Worm (Caenorhabditis elegans) whole organism, L2 larva: ENCODE results near the gene cyp-34A7.

Experiments used
- C34F6.9 ChIP-seq: fragments of 150-350 bp; optimal IDR thresholded peaks from 2 replicates; lab custom pipeline; 2014; ENCODE audit warnings: missing biosample characterization, missing genetic modification characterization
- R02D3.7 ChIP-seq: fragments of 150-350 bp; optimal IDR thresholded peaks from 2 replicates; lab custom pipeline; 2014; ENCODE audit warnings: missing biosample characterization, missing genetic modification characterization
- alr-1 ChIP-seq: fragments of 150-350 bp; optimal IDR thresholded peaks from 2 replicates; lab custom pipeline; 2014; ENCODE audit warnings: missing biosample characterization, missing genetic modification characterization
- ama-1 ChIP-seq: fragments of 150-350 bp; optimal IDR thresholded peaks from 2 replicates; lab custom pipeline; 2018; ENCODE audit warnings: inconsistent platforms
- blmp-1 ChIP-seq: sonication (generic microtip); optimal IDR thresholded peaks from 2 replicates; lab custom pipeline; 2017; ENCODE audit warnings: missing genetic modification characterization, mild to moderate bottlenecking, missing compliant biosample characterization, antibody characterized with exemption, moderate library complexity; ENCODE audit not compliant: insufficient read depth
- ceh-82 ChIP-seq: fragments of 150-350 bp; optimal IDR thresholded peaks from 2 replicates; lab custom pipeline; 2014; ENCODE audit warnings: missing biosample characterization, missing genetic modification characterization
- crh-2 ChIP-seq: sonication (generic microtip); optimal IDR thresholded peaks from 2 replicates; lab custom pipeline; 2017; ENCODE audit warnings: missing biosample characterization, missing genetic modification characterization
- egl-27 ChIP-seq: sonication (generic microtip); optimal IDR thresholded peaks from 3 replicates; lab custom pipeline; 2017; ENCODE audit warnings: missing biosample characterization, missing genetic modification reagents, missing genetic modification characterization
- elt-1 ChIP-seq: fragments of 150-350 bp; optimal IDR thresholded peaks from 2 replicates; lab custom pipeline; 2014; ENCODE audit warnings: missing biosample characterization, missing genetic modification characterization
- elt-3 ChIP-seq: sonication (generic microtip); optimal IDR thresholded peaks from 2 replicates; lab custom pipeline; 2017; ENCODE audit warnings: missing biosample characterization, missing genetic modification characterization
- fos-1 ChIP-seq: fragments of 150-350 bp; optimal IDR thresholded peaks from 2 replicates; lab custom pipeline; 2014; ENCODE audit warnings: missing biosample characterization, missing genetic modification characterization
- gmeb-1 ChIP-seq: fragments of 150-350 bp; optimal IDR thresholded peaks from 2 replicates; lab custom pipeline; 2014; ENCODE audit warnings: missing biosample characterization, missing genetic modification characterization
- lin-13 ChIP-seq: fragments of 150-350 bp; optimal IDR thresholded peaks from 2 replicates; lab custom pipeline; 2014; ENCODE audit warnings: missing biosample characterization, missing genetic modification reagents, missing genetic modification characterization
- lin-39 ChIP-seq: fragments of 150-350 bp; optimal IDR thresholded peaks from 2 replicates; lab custom pipeline; 2014; ENCODE audit warnings: missing biosample characterization, missing genetic modification reagents, missing genetic modification characterization
- lsy-2 ChIP-seq, 2 experiments: fragments of 150-350 bp in 1 of 2; sonication (generic microtip) in 1 of 2; optimal IDR thresholded peaks; 2 replicates each; lab custom pipeline; 2014 to 2017; ENCODE audit warnings: missing biosample characterization in 2 of 2, missing genetic modification characterization in 2 of 2
- mab-5 ChIP-seq: fragments of 150-350 bp; optimal IDR thresholded peaks from 2 replicates; lab custom pipeline; 2014; ENCODE audit warnings: missing biosample characterization, missing genetic modification characterization
- mbf-1 ChIP-seq: sonication (generic microtip); optimal IDR thresholded peaks from 2 replicates; lab custom pipeline; 2017; ENCODE audit warnings: missing biosample characterization, missing genetic modification characterization
- mdl-1 ChIP-seq, 2 experiments: fragments of 150-350 bp in 1 of 2; sonication (generic microtip) in 1 of 2; optimal IDR thresholded peaks; 2 replicates each; lab custom pipeline; 2017; ENCODE audit warnings: missing biosample characterization in 2 of 2, missing genetic modification characterization in 2 of 2
- nhr-10 ChIP-seq: sonication (generic microtip); optimal IDR thresholded peaks from 2 replicates; lab custom pipeline; 2017; ENCODE audit warnings: missing biosample characterization, missing genetic modification characterization
- nhr-11 ChIP-seq: fragments of 150-350 bp; optimal IDR thresholded peaks from 2 replicates; lab custom pipeline; 2014; ENCODE audit warnings: missing biosample characterization, missing genetic modification characterization
- nhr-12 ChIP-seq: fragments of 150-350 bp; optimal IDR thresholded peaks from 2 replicates; lab custom pipeline; 2014; ENCODE audit warnings: missing biosample characterization, missing genetic modification characterization
- nhr-23 ChIP-seq: fragments of 150-350 bp; optimal IDR thresholded peaks from 2 replicates; lab custom pipeline; 2014; ENCODE audit warnings: missing biosample characterization, missing genetic modification reagents, missing genetic modification characterization
- nhr-6 ChIP-seq: fragments of 150-350 bp; optimal IDR thresholded peaks from 2 replicates; lab custom pipeline; 2014; ENCODE audit warnings: missing biosample characterization, missing genetic modification characterization
- peb-1 ChIP-seq: fragments of 150-350 bp; optimal IDR thresholded peaks from 2 replicates; lab custom pipeline; 2014; ENCODE audit warnings: missing biosample characterization, missing genetic modification characterization
- sem-4 ChIP-seq: fragments of 150-350 bp; optimal IDR thresholded peaks from 2 replicates; lab custom pipeline; 2014; ENCODE audit warnings: missing biosample characterization, missing genetic modification reagents, missing genetic modification characterization
- sma-3 ChIP-seq: sonication (generic microtip); optimal IDR thresholded peaks from 2 replicates; lab custom pipeline; 2016; ENCODE audit warnings: missing genetic modification reagents, missing genetic modification characterization, missing compliant biosample characterization
- unc-62 ChIP-seq: fragments of 150-350 bp; optimal IDR thresholded peaks from 2 replicates; lab custom pipeline; 2014; ENCODE audit warnings: missing biosample characterization, missing genetic modification reagents, missing genetic modification characterization
- zag-1 ChIP-seq: fragments of 150-350 bp; optimal IDR thresholded peaks from 2 replicates; lab custom pipeline; 2014; ENCODE audit warnings: missing biosample characterization, missing genetic modification characterization
- ztf-1 ChIP-seq: fragments of 200-800 bp; sonication (Bioruptor generic); conservative IDR thresholded peaks from 2 replicates; pipeline ENCODE4 v1.3.6; 2022; ENCODE audit warnings: missing genetic modification characterization, missing compliant biosample characterization
- ztf-11 ChIP-seq: sonication (generic microtip); optimal IDR thresholded peaks from 2 replicates; lab custom pipeline; 2017; ENCODE audit warnings: missing biosample characterization, missing genetic modification characterization
- ztf-4 ChIP-seq: fragments of 150-350 bp; optimal IDR thresholded peaks from 2 replicates; lab custom pipeline; 2014; ENCODE audit warnings: missing biosample characterization, missing genetic modification characterization

Gene cyp-34A7

ce11 chrV:3945053-3945452 is 18.6 kb downstream of the cyp-34A7 start, which contains the start of gene cyp-35B3:
Gene cyp-35B3 (plus strand): TSS chrV:3945353.
- no peak for TF ChIP-seq mbf-1 (tag; lab: Kevin White, UChicago)

ce11 chrV:3943364-3943763 is 20.3 kb downstream of the cyp-34A7 start:
- TF ChIP-seq R02D3.7 (tag; lab: Kevin White, UChicago): no peak
- no peak for TF ChIP-seq lin-39 (tag; lab: Kevin White, UChicago)
- no peak for TF ChIP-seq ztf-11 (tag; lab: Kevin White, UChicago)

- TF ChIP-seq mab-5 (tag; lab: Kevin White, UChicago): no peak
- TF ChIP-seq sem-4 (tag; lab: Kevin White, UChicago): no peak
- TF ChIP-seq R02D3.7 (tag; lab: Kevin White, UChicago): no peak
- no peak for TF ChIP-seq elt-3 (tag; lab: Kevin White, UChicago)
- no peak for TF ChIP-seq C34F6.9 (tag; lab: Kevin White, UChicago)
- TF ChIP-seq lin-13 (GFP tag; lab: Kevin White, UChicago): no peak
- TF ChIP-seq peb-1 (tag; lab: Kevin White, UChicago): no peak
- no peak for TF ChIP-seq nhr-23
Observed at ce11 chrV:3941860-3942259, 21.8 kb downstream of the cyp-34A7 start, which contains the start of gene cyp-35B2. Gene cyp-35B2 (plus strand): TSS chrV:3942160.

ce11 chrV:3938789-3939188 is 24.8 kb downstream of the cyp-34A7 start, which contains the start of gene cyp-35B1:
Gene cyp-35B1 (plus strand): TSS chrV:3939032.
- no peak for TF ChIP-seq elt-1 (tag; lab: Kevin White, UChicago)
- no peak for TF ChIP-seq unc-62 (GFP tag; lab: Kevin White, UChicago)
- TF ChIP-seq gmeb-1 (tag; lab: Kevin White, UChicago): no peak
- no peak for TF ChIP-seq sem-4 (tag; lab: Kevin White, UChicago)
- TF ChIP-seq ceh-82: no peak
- TF ChIP-seq nhr-12 (tag; lab: Kevin White, UChicago): no peak
- TF ChIP-seq lsy-2 (tag; optimal IDR thresholded peaks at IDR 0.05; lab: Kevin White, UChicago): no peak
- no peak for TF ChIP-seq mab-5 (tag; lab: Kevin White, UChicago)
- TF ChIP-seq alr-1 (tag; lab: Kevin White, UChicago): no peak
- TF ChIP-seq blmp-1: no peak
- no peak for TF ChIP-seq C34F6.9 (tag; lab: Kevin White, UChicago)
- no peak for TF ChIP-seq nhr-11
- TF ChIP-seq ztf-1 (GFP tag; lab: Robert Waterston, UW): no peak
- no peak for TF ChIP-seq ztf-4 (tag; lab: Kevin White, UChicago)

ce11 chrV:3935892-3936478 is 27.6 kb downstream of the cyp-34A7 start, which contains the start of gene cyp-35A5:
Gene cyp-35A5 (plus strand): TSS chrV:3936326.
- peak; percentile 7 for TF ChIP-seq fos-1 (tag; lab: Kevin White, UChicago)
- no peak for TF ChIP-seq lin-13 (GFP tag; lab: Kevin White, UChicago)

ce11 chrV:3931326-3931725 is 32.3 kb downstream of the cyp-34A7 start, which contains the start of gene srx-63:
Gene srx-63 (plus strand): TSS chrV:3931626.
- TF ChIP-seq blmp-1 (no peak), mdl-1 (tag; optimal IDR thresholded peaks at IDR 0.05; lab: Kevin White, UChicago) (no peak), crh-2 (tag; lab: Kevin White, UChicago) (no peak), C34F6.9 (tag; lab: Kevin White, UChicago) (no peak), sma-3 (GFP tag; lab: Kevin White, UChicago) (no peak), zag-1 (tag; lab: Kevin White, UChicago) (no peak), nhr-10 (tag; lab: Kevin White, UChicago) (no peak), egl-27 (no peak), nhr-23 (no peak), ama-1 (lab: Kevin White, UChicago) (no peak), nhr-12 (tag; lab: Kevin White, UChicago) (no peak), nhr-6 (tag; lab: Kevin White, UChicago) (no peak), peb-1 (tag; lab: Kevin White, UChicago) (no peak)
- TF ChIP-seq, all 48 proteins: peak for 0
